Worm (Caenorhabditis elegans) whole organism, young adult: ENCODE data around the gene ran-1.

ENCODE experiments used
- C17E4.6 ChIP-seq: fragments of 200-800 bp; sonication (Bioruptor generic); IDR thresholded peaks from 2 replicates; pipeline ENCODE4 v1.3.6; 2022; ENCODE audit warnings: missing genetic modification reagents, missing genetic modification characterization, missing compliant biosample characterization
- D2030.7 ChIP-seq: fragments of 200-800 bp; sonication (Bioruptor generic); IDR thresholded peaks from 2 replicates; pipeline ENCODE4 v1.3.6; 2022; ENCODE audit warnings: missing genetic modification reagents, missing genetic modification characterization, missing compliant biosample characterization
- F10E7.11 ChIP-seq: sonication (generic microtip); optimal IDR thresholded peaks from 2 replicates; lab custom pipeline; 2017; ENCODE audit warnings: mild to moderate bottlenecking, missing genetic modification characterization, moderate library complexity, missing compliant biosample characterization
- F23B12.7 ChIP-seq: sonication (generic microtip); optimal IDR thresholded peaks from 2 replicates; lab custom pipeline; 2017; ENCODE audit warnings: missing genetic modification characterization, mild to moderate bottlenecking, missing compliant biosample characterization, antibody characterized with exemption, moderate library complexity; ENCODE audit not compliant: insufficient read depth
- F37B4.10 ChIP-seq: fragments of 200-800 bp; sonication (Bioruptor generic); IDR thresholded peaks from 2 replicates; pipeline ENCODE4 v1.3.6; 2022; ENCODE audit warnings: missing genetic modification characterization, missing compliant biosample characterization
- F39B2.1 ChIP-seq: fragments of 200-800 bp; sonication (Bioruptor generic); IDR thresholded peaks from 2 replicates; pipeline ENCODE4 v1.3.6; 2022; ENCODE audit warnings: missing genetic modification reagents, missing genetic modification characterization, missing compliant biosample characterization
- F49E8.2 ChIP-seq: sonication (generic microtip); optimal IDR thresholded peaks from 3 replicates; lab custom pipeline; 2017; ENCODE audit warnings: missing genetic modification characterization, mild to moderate bottlenecking, missing compliant biosample characterization, antibody characterized with exemption, moderate library complexity; ENCODE audit not compliant: insufficient read depth
- T26A5.8 ChIP-seq: sonication (generic microtip); optimal IDR thresholded peaks from 2 replicates; lab custom pipeline; 2016; ENCODE audit warnings: missing genetic modification characterization, missing compliant biosample characterization
- Y53G8AR.9 ChIP-seq: fragments of 200-800 bp; sonication (Bioruptor generic); conservative IDR thresholded peaks from 2 replicates; pipeline ENCODE4 v1.3.6; 2022; ENCODE audit warnings: missing genetic modification reagents, missing genetic modification characterization, missing compliant biosample characterization
- Y67H2A.10 ChIP-seq: fragments of 200-800 bp; sonication (Bioruptor generic); conservative IDR thresholded peaks from 2 replicates; pipeline ENCODE4 v1.3.6; 2022; ENCODE audit warnings: missing genetic modification reagents, missing genetic modification characterization, missing compliant biosample characterization
- athp-1 ChIP-seq: sonication (generic microtip); optimal IDR thresholded peaks from 2 replicates; lab custom pipeline; 2017; ENCODE audit warnings: mild to moderate bottlenecking, missing genetic modification characterization, missing compliant biosample characterization
- bed-1 ChIP-seq: fragments of 200-800 bp; sonication (Bioruptor generic); IDR thresholded peaks from 2 replicates; pipeline ENCODE4 v1.3.6; 2022; ENCODE audit warnings: missing genetic modification reagents, missing genetic modification characterization, missing compliant biosample characterization
- bed-2 ChIP-seq: fragments of 200-800 bp; sonication (Bioruptor generic); IDR thresholded peaks from 2 replicates; pipeline ENCODE4 v1.3.6; 2022; ENCODE audit warnings: missing genetic modification reagents, missing genetic modification characterization, missing compliant biosample characterization
- cebp-1 ChIP-seq, 2 experiments: fragments of 200-800 bp in 1 of 2; sonication (Bioruptor generic) in 1 of 2; sonication (generic microtip) in 1 of 2; IDR thresholded peaks in 1 of 2; optimal IDR thresholded peaks in 1 of 2; 2 replicates each; pipeline versions ENCODE4 v1.3.6 to Lab custom; 2017 to 2022; ENCODE audit warnings: missing compliant biosample characterization in 2 of 2, missing genetic modification characterization in 2 of 2, mild to moderate bottlenecking in 1 of 2, missing genetic modification reagents in 1 of 2, moderate library complexity in 1 of 2
- cebp-2 ChIP-seq: fragments of 200-800 bp; sonication (Bioruptor generic); IDR thresholded peaks from 2 replicates; pipeline ENCODE4 v1.3.6; 2022; ENCODE audit warnings: missing genetic modification characterization, missing compliant biosample characterization
- ceh-100 ChIP-seq: fragments of 200-800 bp; sonication (Bioruptor generic); IDR thresholded peaks from 2 replicates; pipeline ENCODE4 v1.3.6; 2022; ENCODE audit warnings: missing genetic modification reagents, missing genetic modification characterization, missing compliant biosample characterization
- ceh-27 ChIP-seq: fragments of 200-800 bp; sonication (Bioruptor generic); optimal IDR thresholded peaks from 2 replicates; lab custom pipeline; 2018; ENCODE audit warnings: mild to moderate bottlenecking, missing genetic modification characterization, moderate library complexity, missing compliant biosample characterization
- ceh-58 ChIP-seq: fragments of 200-800 bp; sonication (Bioruptor generic); IDR thresholded peaks from 2 replicates; pipeline ENCODE4 v1.3.6; 2022; ENCODE audit warnings: missing genetic modification characterization, missing compliant biosample characterization
- dpff-1 ChIP-seq: sonication (generic microtip); optimal IDR thresholded peaks from 2 replicates; lab custom pipeline; 2017; ENCODE audit warnings: mild to moderate bottlenecking, missing genetic modification characterization, missing compliant biosample characterization
- dpl-1 ChIP-seq: fragments of 150-350 bp; optimal IDR thresholded peaks from 2 replicates; lab custom pipeline; 2014; ENCODE audit warnings: missing biosample characterization, missing genetic modification reagents, missing genetic modification characterization
- efl-1 ChIP-seq: fragments of 150-350 bp; optimal IDR thresholded peaks from 2 replicates; lab custom pipeline; 2014; ENCODE audit warnings: missing biosample characterization, missing genetic modification reagents, missing genetic modification characterization
- egl-18 ChIP-seq: fragments of 200-800 bp; sonication (Bioruptor generic); IDR thresholded peaks from 2 replicates; pipeline ENCODE4 v1.3.6; 2022; ENCODE audit warnings: missing genetic modification reagents, missing genetic modification characterization, missing compliant biosample characterization
- egl-44 ChIP-seq: fragments of 200-800 bp; sonication (Bioruptor generic); IDR thresholded peaks from 2 replicates; pipeline ENCODE4 v1.3.6; 2022; ENCODE audit warnings: missing genetic modification reagents, missing genetic modification characterization, missing compliant biosample characterization
- ekl-4 ChIP-seq: fragments of 200-800 bp; sonication (Bioruptor generic); IDR thresholded peaks from 2 replicates; pipeline ENCODE4 v1.3.6; 2022; ENCODE audit warnings: missing genetic modification reagents, missing genetic modification characterization, missing compliant biosample characterization
- ets-4 ChIP-seq: fragments of 200-800 bp; sonication (Bioruptor generic); optimal IDR thresholded peaks from 2 replicates; lab custom pipeline; 2018; ENCODE audit warnings: mild to moderate bottlenecking, missing genetic modification characterization, missing compliant biosample characterization
- fkh-3 ChIP-seq: sonication (generic microtip); optimal IDR thresholded peaks from 2 replicates; lab custom pipeline; 2016; ENCODE audit warnings: mild to moderate bottlenecking, missing genetic modification characterization, missing compliant biosample characterization
- gei-17 ChIP-seq: fragments of 200-800 bp; sonication (Bioruptor generic); optimal IDR thresholded peaks from 2 replicates; lab custom pipeline; 2018; ENCODE audit warnings: mild to moderate bottlenecking, missing genetic modification characterization, missing compliant biosample characterization
- hmg-20 ChIP-seq: fragments of 200-800 bp; sonication (Bioruptor generic); IDR thresholded peaks from 2 replicates; pipeline ENCODE4 v1.3.6; 2022; ENCODE audit warnings: missing genetic modification reagents, missing genetic modification characterization, missing compliant biosample characterization
- let-526 ChIP-seq: fragments of 200-800 bp; sonication (Bioruptor generic); IDR thresholded peaks from 2 replicates; pipeline ENCODE4 v1.3.6; 2022; ENCODE audit warnings: missing genetic modification reagents, missing genetic modification characterization, missing compliant biosample characterization
- let-607 ChIP-seq, 2 experiments: fragments of 200-800 bp in 1 of 2; sonication (Bioruptor generic) in 1 of 2; sonication (generic microtip) in 1 of 2; optimal IDR thresholded peaks; 2 replicates each; lab custom pipeline; 2016 to 2018; ENCODE audit warnings: mild to moderate bottlenecking in 2 of 2, missing compliant biosample characterization in 2 of 2, missing genetic modification characterization in 2 of 2, moderate library complexity in 2 of 2, missing genotype in 1 of 2
- lin-26 ChIP-seq: fragments of 200-800 bp; sonication (Bioruptor generic); IDR thresholded peaks from 2 replicates; pipeline ENCODE4 v1.3.6; 2022; ENCODE audit warnings: missing genetic modification reagents, missing genetic modification characterization, missing compliant biosample characterization
- madf-3 ChIP-seq: fragments of 200-800 bp; sonication (Bioruptor generic); IDR thresholded peaks from 2 replicates; pipeline ENCODE4 v1.3.6; 2022; ENCODE audit warnings: missing genetic modification reagents, missing genetic modification characterization, missing compliant biosample characterization
- mcd-1 ChIP-seq: fragments of 200-800 bp; sonication (Bioruptor generic); IDR thresholded peaks from 2 replicates; pipeline ENCODE4 v1.3.6; 2022; ENCODE audit warnings: missing genetic modification reagents, missing genetic modification characterization, missing compliant biosample characterization
- mes-4 ChIP-seq: sonication (generic microtip); optimal IDR thresholded peaks from 2 replicates; lab custom pipeline; 2016; ENCODE audit warnings: missing genotype, missing genetic modification characterization, missing compliant biosample characterization
- nfya-2 ChIP-seq: fragments of 200-800 bp; sonication (Bioruptor generic); IDR thresholded peaks from 2 replicates; pipeline ENCODE4 v1.3.6; 2022; ENCODE audit warnings: missing genetic modification reagents, missing genetic modification characterization, missing compliant biosample characterization
- nfyb-1 ChIP-seq: fragments of 200-800 bp; sonication (Bioruptor generic); IDR thresholded peaks from 2 replicates; pipeline ENCODE4 v1.3.6; 2022; ENCODE audit warnings: missing genetic modification reagents, missing genetic modification characterization, missing compliant biosample characterization
- rec-8 ChIP-seq, 2 experiments: sonication (generic microtip); optimal IDR thresholded peaks; 2 replicates each; lab custom pipeline; 2016; ENCODE audit warnings: mild to moderate bottlenecking in 2 of 2, missing genetic modification characterization in 2 of 2, missing genetic modification reagents in 2 of 2, missing genotype in 2 of 2, missing biosample characterization in 1 of 2, missing compliant biosample characterization in 1 of 2, moderate library complexity in 1 of 2
- snpc-1.1 ChIP-seq: sonication (generic microtip); optimal IDR thresholded peaks from 2 replicates; lab custom pipeline; 2017; ENCODE audit warnings: missing genetic modification characterization, mild to moderate bottlenecking, missing compliant biosample characterization, antibody characterized with exemption, moderate library complexity, missing genotype, missing genetic modification reagents; ENCODE audit not compliant: insufficient read depth
- snpc-1.3 ChIP-seq: sonication (generic microtip); optimal IDR thresholded peaks from 2 replicates; lab custom pipeline; 2017; ENCODE audit warnings: missing genetic modification characterization, mild to moderate bottlenecking, missing compliant biosample characterization, antibody characterized with exemption, moderate library complexity, missing genotype, missing genetic modification reagents; ENCODE audit not compliant: insufficient read depth
- snpc-3.4 ChIP-seq: sonication (generic microtip); optimal IDR thresholded peaks from 2 replicates; lab custom pipeline; 2017; ENCODE audit warnings: missing genetic modification characterization, mild to moderate bottlenecking, missing compliant biosample characterization, antibody characterized with exemption, moderate library complexity, missing genotype, missing genetic modification reagents
- tlf-1 ChIP-seq: fragments of 200-800 bp; sonication (Bioruptor generic); optimal IDR thresholded peaks from 2 replicates; lab custom pipeline; 2018; ENCODE audit warnings: mild to moderate bottlenecking, missing genetic modification characterization, missing compliant biosample characterization
- xnd-1 ChIP-seq: sonication (generic microtip); optimal IDR thresholded peaks from 2 replicates; lab custom pipeline; 2016; ENCODE audit warnings: missing genotype, missing genetic modification reagents, missing genetic modification characterization, missing compliant biosample characterization
- ztf-25 ChIP-seq: fragments of 200-800 bp; sonication (Bioruptor generic); IDR thresholded peaks from 2 replicates; pipeline ENCODE4 v1.3.6; 2022; ENCODE audit warnings: missing genetic modification reagents, missing genetic modification characterization, missing compliant biosample characterization

The ran-1 gene

DNA sequence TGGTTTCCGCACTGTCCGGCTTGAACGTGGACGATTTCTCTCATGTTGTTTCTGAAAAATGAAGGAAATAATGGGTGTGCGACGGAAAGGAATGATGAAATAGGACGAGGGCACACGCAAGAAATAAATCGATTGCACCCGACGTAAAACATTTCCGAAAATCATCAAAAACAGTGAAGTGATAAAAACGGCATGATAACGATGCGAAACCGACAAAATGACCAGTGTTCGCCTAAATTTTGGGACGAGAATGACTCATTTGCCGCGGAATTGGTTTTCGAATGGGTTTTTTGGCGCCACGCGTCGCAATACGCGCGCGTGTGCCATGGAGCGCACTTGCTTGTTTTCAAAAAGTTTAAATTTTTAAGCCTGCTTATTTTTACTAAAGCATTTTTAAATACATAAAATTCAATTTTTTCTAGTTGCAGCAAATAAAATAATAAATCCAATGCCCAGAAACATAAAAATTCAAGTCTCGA is 5.1 kb downstream of the ran-1 start, which contains the start of the genes tbb-1 and rib-2 (continued):
- TF ChIP-seq cebp-1 (GFP tag; IDR thresholded peaks at IDR 0.05; lab: Robert Waterston, UW) (peak; percentile 85), cebp-1 (tag; optimal IDR thresholded peaks at IDR 0.05; lab: Kevin White, UChicago) (peak; percentile 93), egl-44 (peak; percentile 83), bed-2 (GFP tag; lab: Robert Waterston, UW) (peak; percentile 76), ztf-25 (GFP tag; lab: Robert Waterston, UW) (peak; percentile 91), F23B12.7 (tag; lab: Kevin White, UChicago) (peak; percentile 93), lin-26 (GFP tag; lab: Robert Waterston, UW) (peak; percentile 77), athp-1 (tag; lab: Kevin White, UChicago) (peak; percentile 97), snpc-1.3 (tag; lab: Kevin White, UChicago) (peak; percentile 68), mcd-1 (GFP tag; lab: Robert Waterston, UW) (peak; percentile 98), ceh-27 (GFP tag; lab: Kevin White, UChicago) (peak; percentile 69), fkh-3 (tag; lab: Kevin White, UChicago) (no peak)

DNA sequence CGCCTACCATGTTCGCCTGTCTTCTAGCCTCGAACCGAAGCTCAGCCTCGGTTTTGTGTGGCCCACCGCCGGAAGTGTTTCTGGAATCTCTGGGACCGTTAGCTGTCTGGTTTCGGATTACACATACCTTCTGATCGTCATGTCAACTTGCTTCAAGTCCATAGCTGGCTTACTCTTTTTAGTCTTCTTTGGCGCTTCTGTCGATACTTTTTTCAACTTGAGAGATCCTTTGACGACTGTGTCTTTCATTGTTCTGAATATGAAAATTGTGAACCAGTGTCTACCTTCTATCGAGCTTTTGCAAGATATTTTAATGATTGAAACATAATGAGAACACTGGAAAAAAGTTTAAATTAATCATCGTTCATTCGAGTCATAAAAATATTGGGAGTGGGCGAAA is 7.0 kb downstream of the ran-1 start, which contains the start of gene K01G5.8:
Gene K01G5.8 (minus strand): TSS at position 255 of the 400 bp plus-strand sequence.
- TF ChIP-seq let-526 (GFP tag; lab: Robert Waterston, UW): no peak
- no peak for TF ChIP-seq cebp-2 (GFP tag; lab: Robert Waterston, UW)
- TF ChIP-seq egl-18 (GFP tag; lab: Robert Waterston, UW): no peak
- TF ChIP-seq madf-3: no peak
- 0 out of 2 replicates have a peak, but pooled peaks have one; percentile 42 for TF ChIP-seq ceh-58
- TF ChIP-seq T26A5.8 (tag; lab: Kevin White, UChicago): no peak
- 0 out of 2 replicates have a peak, but pooled peaks have one; percentile 12 for TF ChIP-seq nfyb-1 (GFP tag; lab: Robert Waterston, UW)
- TF ChIP-seq rec-8 (tag; optimal IDR thresholded peaks at IDR 0.05; lab: Kevin White, UChicago): no peak
- TF ChIP-seq gei-17 (GFP tag; lab: Kevin White, UChicago): no peak
- TF ChIP-seq efl-1: peak; percentile 20
- TF ChIP-seq mes-4: no peak
- peak; percentile 29 for TF ChIP-seq snpc-1.1 (tag; lab: Kevin White, UChicago)
- 0 out of 2 replicates have a peak, but pooled peaks have one; percentile 11 for TF ChIP-seq ceh-100
- TF ChIP-seq F10E7.11 (tag; lab: Kevin White, UChicago): no peak
- no peak for TF ChIP-seq xnd-1 (tag; lab: Kevin White, UChicago)
- peak; percentile 54 for TF ChIP-seq snpc-1.3 (tag; lab: Kevin White, UChicago)
- TF ChIP-seq nfya-2 (GFP tag; lab: Robert Waterston, UW): no peak
- no peak for TF ChIP-seq F23B12.7 (tag; lab: Kevin White, UChicago)
- no peak for TF ChIP-seq ets-4
- TF ChIP-seq dpff-1 (tag; lab: Kevin White, UChicago): no peak
- no peak; the same call in 1 of the 2 replicates for TF ChIP-seq cebp-1 (GFP tag; IDR thresholded peaks at IDR 0.05; lab: Robert Waterston, UW)
- peak; percentile 9 for TF ChIP-seq cebp-1 (tag; optimal IDR thresholded peaks at IDR 0.05; lab: Kevin White, UChicago)
- TF ChIP-seq tlf-1 (GFP tag; lab: Kevin White, UChicago): peak; percentile 46
- no peak for TF ChIP-seq dpl-1 (GFP tag; lab: Kevin White, UChicago)
- peak; percentile 48 for TF ChIP-seq F49E8.2 (tag; lab: Kevin White, UChicago)
- no peak for TF ChIP-seq ceh-27 (GFP tag; lab: Kevin White, UChicago)
- TF ChIP-seq Y67H2A.10: 0 out of 2 replicates have a peak, but pooled peaks have one; percentile 30
- 0 out of 2 replicates have a peak, but pooled peaks have one; percentile 11 for TF ChIP-seq F39B2.1 (GFP tag; lab: Robert Waterston, UW)
- TF ChIP-seq C17E4.6: no peak
- peak; percentile 6; the same call in 1 of the 2 replicates for TF ChIP-seq mcd-1 (GFP tag; lab: Robert Waterston, UW)
- TF ChIP-seq let-607 (tag; optimal IDR thresholded peaks at IDR 0.05; lab: Kevin White, UChicago): no peak
- TF ChIP-seq bed-1: no peak
- peak; percentile 61; the same call in 1 of the 2 replicates for TF ChIP-seq Y53G8AR.9 (GFP tag; lab: Robert Waterston, UW)
- TF ChIP-seq snpc-3.4 (tag; lab: Kevin White, UChicago): no peak
- no peak for TF ChIP-seq F37B4.10 (GFP tag; lab: Robert Waterston, UW)
- no peak for TF ChIP-seq hmg-20
- TF ChIP-seq D2030.7: peak; percentile 50; the same call in 1 of the 2 replicates
- TF ChIP-seq ekl-4 (GFP tag; lab: Robert Waterston, UW): 0 out of 2 replicates have a peak, but pooled peaks have one; percentile 38
